Fruit fly (Drosophila melanogaster) whole organism, wandering third instar larva: Measurements from ENCODE around the gene Dbx.

Experiments
- Abd-B ChIP-seq: fragments of >200 bp; optimal IDR thresholded peaks from 2 replicates; lab custom pipeline; 2017; ENCODE audit warnings: missing biosample characterization, missing genetic modification characterization
- Dfd ChIP-seq: fragments of >200 bp; optimal IDR thresholded peaks from 2 replicates; lab custom pipeline; 2017; ENCODE audit warnings: missing biosample characterization, missing genetic modification characterization
- Dif ChIP-seq: fragments of 200-275, 200-300 bp; sonication (Bioruptor generic); optimal IDR thresholded peaks from 2 replicates; lab custom pipeline; 2018; ENCODE audit warnings: missing biosample characterization, missing genetic modification characterization; ENCODE audit not compliant: partially characterized antibody
- Hnf4 ChIP-seq: fragments of 200-800 bp; sonication (Bioruptor generic); optimal IDR thresholded peaks from 2 replicates; lab custom pipeline; 2016; ENCODE audit warnings: missing biosample characterization, mild to moderate bottlenecking, missing genetic modification characterization
- Hr78 ChIP-seq: fragments of >200 bp; optimal IDR thresholded peaks from 2 replicates; lab custom pipeline; 2017; ENCODE audit warnings: missing biosample characterization, missing genetic modification characterization
- Jra ChIP-seq: sonication (Bioruptor generic); optimal IDR thresholded peaks from 2 replicates; lab custom pipeline; 2016; ENCODE audit warnings: missing biosample characterization, missing genetic modification characterization
- Myc ChIP-seq: fragments of >200 bp; optimal IDR thresholded peaks from 2 replicates; lab custom pipeline; 2017
- N ChIP-seq: fragments of >200 bp; optimal IDR thresholded peaks from 2 replicates; lab custom pipeline; 2018; ENCODE audit warnings: missing biosample characterization, missing external identifiers, missing genetic modification characterization
- OdsH ChIP-seq: fragments of 200-800 bp; sonication (Bioruptor generic); optimal IDR thresholded peaks from 2 replicates; lab custom pipeline; 2016; ENCODE audit warnings: missing biosample characterization, mild to moderate bottlenecking, missing genetic modification characterization
- Rel ChIP-seq, 2 experiments: fragments of 200-800 bp; sonication (Bioruptor generic) in 1 of 2; optimal IDR thresholded peaks; 2 replicates in 1 of 2; 3 replicates in 1 of 2; lab custom pipeline; 2016 to 2019; ENCODE audit warnings: mild to moderate bottlenecking in 2 of 2, missing biosample characterization in 2 of 2, missing genetic modification characterization in 2 of 2, moderate library complexity in 1 of 2
- Sp1 ChIP-seq: fragments of 200-800 bp; sonication (Bioruptor generic); optimal IDR thresholded peaks from 3 replicates; lab custom pipeline; 2019; ENCODE audit warnings: missing biosample characterization, mild to moderate bottlenecking, missing genetic modification characterization, moderate library complexity
- Vsx2 ChIP-seq: fragments of 200-300, 225-300 bp; sonication (Bioruptor generic); optimal IDR thresholded peaks from 2 replicates; lab custom pipeline; 2018; ENCODE audit warnings: missing biosample characterization, missing genetic modification characterization; ENCODE audit not compliant: partially characterized antibody
- br ChIP-seq: fragments of 200-800 bp; sonication (Bioruptor generic); optimal IDR thresholded peaks from 2 replicates; lab custom pipeline; 2016; ENCODE audit warnings: missing biosample characterization, missing genetic modification characterization
- brk ChIP-seq: fragments of 200-800 bp; sonication (Bioruptor generic); optimal IDR thresholded peaks from 2 replicates; lab custom pipeline; 2016; ENCODE audit warnings: missing biosample characterization, mild to moderate bottlenecking, missing genetic modification characterization
- dl ChIP-seq, 2 experiments: fragments of 175-275, 200-275 bp in 1 of 2; fragments of 200-275 bp in 1 of 2; sonication (Bioruptor generic); optimal IDR thresholded peaks; lab custom pipeline; 2018; ENCODE audit warnings: mild to moderate bottlenecking in 2 of 2, missing biosample characterization in 2 of 2, missing genetic modification characterization in 2 of 2, moderate library complexity in 2 of 2; ENCODE audit not compliant: partially characterized antibody in 2 of 2, insufficient read depth in 1 of 2
- dmrt93B ChIP-seq: fragments of 200-800 bp; sonication (Bioruptor generic); optimal IDR thresholded peaks from 2 replicates; lab custom pipeline; 2018; ENCODE audit warnings: missing biosample characterization, mild to moderate bottlenecking, missing genetic modification characterization
- dsf ChIP-seq: sonication (Bioruptor generic); optimal IDR thresholded peaks from 2 replicates; lab custom pipeline; 2016; ENCODE audit warnings: missing biosample characterization, missing genetic modification characterization, borderline replicate concordance
- ey ChIP-seq: fragments of 200-800 bp; sonication (Bioruptor generic); optimal IDR thresholded peaks from 2 replicates; lab custom pipeline; 2016; ENCODE audit warnings: missing biosample characterization, missing genetic modification characterization
- foxo ChIP-seq, 2 experiments: fragments of 200-800 bp; sonication (Bioruptor generic); optimal IDR thresholded peaks; 2 replicates in 1 of 2; 3 replicates in 1 of 2; lab custom pipeline; 2016 to 2017; ENCODE audit warnings: missing biosample characterization in 2 of 2, missing genetic modification characterization in 2 of 2
- fru ChIP-seq: fragments of 200-800 bp; sonication (Bioruptor generic); optimal IDR thresholded peaks from 3 replicates; lab custom pipeline; 2016; ENCODE audit warnings: missing biosample characterization, mild to moderate bottlenecking, missing genetic modification characterization
- jim ChIP-seq: fragments of 175-275, 200-325 bp; sonication (Bioruptor generic); optimal IDR thresholded peaks from 2 replicates; lab custom pipeline; 2016; ENCODE audit warnings: missing biosample characterization, mild to moderate bottlenecking, missing genetic modification characterization
- lola ChIP-seq: fragments of >200 bp; optimal IDR thresholded peaks from 2 replicates; lab custom pipeline; 2017; ENCODE audit warnings: missing biosample characterization, missing genetic modification characterization
- psq ChIP-seq: fragments of 200-800 bp; sonication (Bioruptor generic); optimal IDR thresholded peaks from 3 replicates; lab custom pipeline; 2017; ENCODE audit warnings: missing biosample characterization, mild to moderate bottlenecking, missing genetic modification characterization, moderate library complexity
- rgr ChIP-seq: fragments of 200-800 bp; sonication (Bioruptor generic); optimal IDR thresholded peaks from 3 replicates; lab custom pipeline; 2016; ENCODE audit warnings: missing biosample characterization, mild to moderate bottlenecking, missing genetic modification characterization
- sage ChIP-seq: fragments of 200-800 bp; sonication (Bioruptor generic); optimal IDR thresholded peaks from 2 replicates; lab custom pipeline; 2016; ENCODE audit warnings: missing biosample characterization, mild to moderate bottlenecking, missing genetic modification characterization
- tai ChIP-seq: sonication (Bioruptor generic); optimal IDR thresholded peaks from 2 replicates; lab custom pipeline; 2016; ENCODE audit warnings: missing biosample characterization, missing genetic modification characterization

The Dbx gene

dm6 chr3L:1887929-1888529 is 33.1 kb upstream of the Dbx start:
- no peak for TF ChIP-seq OdsH (GFP tag; lab: Kevin White, UChicago)
- no peak for TF ChIP-seq brk (GFP tag; lab: Kevin White, UChicago)
- no peak for TF ChIP-seq dmrt93B
- no peak for TF ChIP-seq psq (GFP tag; lab: Kevin White, UChicago)
- TF ChIP-seq jim = no peak
- TF ChIP-seq dl (GFP tag; optimal IDR thresholded peaks at IDR 0.05; lab: Kevin White, UChicago; ENCODE audit: insufficient read depth in 1 of 2, partially characterized antibody in 2 of 2) = no peak
- TF ChIP-seq Rel (GFP tag; optimal IDR thresholded peaks at IDR 0.05; lab: Kevin White, UChicago) = no peak
- no peak for TF ChIP-seq Rel (tag; optimal IDR thresholded peaks at IDR 0.05; lab: Kevin White, UChicago)
- no peak for TF ChIP-seq foxo (GFP tag; optimal IDR thresholded peaks at IDR 0.05; lab: Kevin White, UChicago)

dm6 chr3L:1890941-1891340 is 30.2 kb upstream of the Dbx start:
- TF ChIP-seq br (GFP tag; lab: Kevin White, UChicago) (no peak), Myc (lab: Kevin White, UChicago) (peak; percentile 60), Dif (GFP tag; lab: Kevin White, UChicago) (peak; percentile 60), Vsx2 (peak; percentile 2)
- TF ChIP-seq, all 38 proteins: peak for 3

DNA sequence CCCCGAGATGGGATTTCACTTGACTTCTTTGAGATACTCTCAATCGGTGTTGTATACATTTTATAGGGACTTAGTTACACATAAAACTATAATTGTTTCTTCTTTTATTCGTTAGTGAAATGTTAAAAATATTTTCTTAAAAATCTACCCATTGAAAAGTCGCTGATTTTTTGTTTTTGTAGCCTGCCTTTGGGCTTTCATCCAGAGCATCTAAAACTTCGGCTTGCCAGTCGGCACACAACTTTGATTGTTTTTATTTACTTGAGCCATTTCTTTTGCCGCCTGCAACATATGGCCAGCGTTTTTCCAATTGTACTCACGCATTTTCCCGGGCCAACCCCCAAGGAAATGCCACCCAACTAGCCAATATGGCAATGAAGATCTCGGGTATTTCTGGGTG is 29.2 kb upstream of the Dbx start:
- TF ChIP-seq dmrt93B = no peak
- TF ChIP-seq Myc (lab: Kevin White, UChicago) = peak; percentile 29
- no peak for TF ChIP-seq Hr78 (GFP tag; lab: Kevin White, UChicago)
- TF ChIP-seq N (GFP tag; lab: Kevin White, UChicago) = no peak
- TF ChIP-seq, all 38 proteins: peak for 1

dm6 chr3L:1897709-1898108 is 23.4 kb upstream of the Dbx start:
- no peak for TF ChIP-seq fru (GFP tag; lab: Kevin White, UChicago)
- no peak for TF ChIP-seq sage (GFP tag; lab: Kevin White, UChicago)
- no peak for TF ChIP-seq rgr (GFP tag; lab: Kevin White, UChicago)
- TF ChIP-seq dsf (GFP tag; lab: Kevin White, UChicago) = no peak
- TF ChIP-seq dmrt93B = no peak
- no peak for TF ChIP-seq br (GFP tag; lab: Kevin White, UChicago)
- TF ChIP-seq brk (GFP tag; lab: Kevin White, UChicago) = no peak
- TF ChIP-seq Jra (GFP tag; lab: Kevin White, UChicago) = no peak
- no peak for TF ChIP-seq Dif (GFP tag; lab: Kevin White, UChicago)
- no peak for TF ChIP-seq ey (GFP tag; lab: Kevin White, UChicago)
- no peak for TF ChIP-seq Sp1 (GFP tag; lab: Kevin White, UChicago)
- TF ChIP-seq tai (GFP tag; lab: Kevin White, UChicago) = no peak
- no peak for TF ChIP-seq psq (GFP tag; lab: Kevin White, UChicago)
- no peak for TF ChIP-seq Hnf4 (GFP tag; lab: Kevin White, UChicago)
- no peak for TF ChIP-seq Dfd
- no peak for TF ChIP-seq Abd-B (GFP tag; lab: Kevin White, UChicago)

dm6 chr3L:1899616-1900015 is 21.5 kb upstream of the Dbx start:
- no peak for TF ChIP-seq psq (GFP tag; lab: Kevin White, UChicago)
- no peak for TF ChIP-seq tai (GFP tag; lab: Kevin White, UChicago)
- TF ChIP-seq Abd-B (GFP tag; lab: Kevin White, UChicago) = no peak
- TF ChIP-seq fru (GFP tag; lab: Kevin White, UChicago) = no peak
- TF ChIP-seq Vsx2 = no peak
- no peak for TF ChIP-seq Hnf4 (GFP tag; lab: Kevin White, UChicago)
- TF ChIP-seq, all 38 proteins: peak for 0

dm6 chr3L:1900633-1901032 is 20.5 kb upstream of the Dbx start:
- no peak for TF ChIP-seq dsf (GFP tag; lab: Kevin White, UChicago)
- no peak for TF ChIP-seq Dif (GFP tag; lab: Kevin White, UChicago)
- TF ChIP-seq Rel (GFP tag; optimal IDR thresholded peaks at IDR 0.05; lab: Kevin White, UChicago) = no peak
- TF ChIP-seq Rel (tag; optimal IDR thresholded peaks at IDR 0.05; lab: Kevin White, UChicago) = no peak
- TF ChIP-seq lola (GFP tag; lab: Kevin White, UChicago) = no peak
- TF ChIP-seq Vsx2 = no peak
- no peak for TF ChIP-seq Abd-B (GFP tag; lab: Kevin White, UChicago)
- TF ChIP-seq br (GFP tag; lab: Kevin White, UChicago) = no peak
